Fruit fly (Drosophila melanogaster): ENCODE data around the gene CG8004.
A peak's percentile ranks its signal among the peaks of the same experiment; 100 is the strongest.

CG8004 gene

DNA sequence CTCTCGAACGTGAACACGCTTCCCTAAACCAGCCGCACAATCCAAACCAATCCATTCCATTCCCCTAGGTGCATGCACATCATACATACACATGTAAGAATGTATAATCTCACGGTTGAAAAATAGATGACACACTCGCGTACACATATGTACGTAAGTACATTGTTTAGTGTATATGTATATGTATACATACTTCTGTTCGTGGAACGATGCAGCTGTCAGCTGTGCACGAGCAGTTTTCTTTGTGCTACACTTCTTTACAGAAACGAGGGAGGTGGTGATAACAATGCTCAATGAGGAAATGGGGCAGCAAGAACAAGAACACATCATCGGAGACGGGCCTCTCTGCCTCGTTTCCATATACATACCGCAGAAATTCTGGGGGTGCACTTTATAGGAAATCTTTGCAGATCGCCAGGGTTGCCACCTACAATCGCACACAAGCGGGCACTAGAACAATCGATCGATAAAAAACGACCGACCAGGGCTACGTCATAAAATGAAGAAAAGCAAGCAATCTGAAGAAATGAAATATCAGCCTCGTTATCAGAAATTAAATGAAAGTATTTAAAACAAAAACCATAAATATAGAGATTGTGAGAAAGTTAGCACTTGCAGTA lies 28.9 kb downstream of the CG8004 start (continued):
- TF ChIP-seq CG10147 (GFP tag; optimal IDR thresholded peaks at IDR 0.05) (no peak), Med (GFP tag) (peak; percentile 21), PHDP (tag; optimal IDR thresholded peaks at IDR 0.05) (no peak), crc (GFP tag; optimal IDR thresholded peaks at IDR 0.05) (no peak), chm (GFP tag; IDR thresholded peaks at IDR 0.05) (no peak), Bteb2 (GFP tag; optimal IDR thresholded peaks at IDR 0.05) (no peak), CG14667 (GFP tag; IDR thresholded peaks at IDR 0.05) (no peak), Camta (GFP tag; optimal IDR thresholded peaks at IDR 0.05) (no peak), CG13123 (GFP tag; optimal IDR thresholded peaks at IDR 0.05) (no peak), zfh1 (GFP tag; IDR thresholded peaks at IDR 0.05) (0 out of 3 replicates have a peak, but pooled peaks have one; percentile 36), CG1832 (GFP tag; optimal IDR thresholded peaks at IDR 0.05) (no peak), Oli (tag; optimal IDR thresholded peaks at IDR 0.05) (no peak), Sry-δ (GFP tag; optimal IDR thresholded peaks at IDR 0.05) (peak; percentile 47), Atf3 (GFP tag; optimal IDR thresholded peaks at IDR 0.05) (no peak), ems (GFP tag; optimal IDR thresholded peaks at IDR 0.05) (no peak), CG17186 (GFP tag; optimal IDR thresholded peaks at IDR 0.05) (no peak), twi (tag; optimal IDR thresholded peaks at IDR 0.05) (peak; percentile 89), gsb (GFP tag; IDR thresholded peaks at IDR 0.05) (no peak), dmrt11E (tag; optimal IDR thresholded peaks at IDR 0.05) (no peak), pzg (GFP tag; optimal IDR thresholded peaks at IDR 0.05) (no peak), vvl (GFP tag; IDR thresholded peaks at IDR 0.05) (no peak), Gsc (GFP tag; IDR thresholded peaks at IDR 0.05) (no peak), CG11695 (GFP tag; IDR thresholded peaks at IDR 0.05) (no peak), tio (GFP tag; optimal IDR thresholded peaks at IDR 0.05) (no peak), HLH3B (GFP tag; IDR thresholded peaks at IDR 0.05) (no peak), pan (optimal IDR thresholded peaks at IDR 0.05) (no peak), pan (GFP tag; optimal IDR thresholded peaks at IDR 0.05 in 1 of 2, IDR thresholded peaks at IDR 0.05 in 1 of 2) (no peak), ci (GFP tag; IDR thresholded peaks at IDR 0.05) (no peak; the same call in none of the 3 replicates), abd-A (tag; optimal IDR thresholded peaks at IDR 0.05) (peak; percentile 22), CG10654 (GFP tag; optimal IDR thresholded peaks at IDR 0.05) (no peak), CG18011 (GFP tag; optimal IDR thresholded peaks at IDR 0.05) (no peak), gsb-n (tag; optimal IDR thresholded peaks at IDR 0.05) (no peak), Rx (GFP tag; IDR thresholded peaks at IDR 0.05) (no peak), CG8944 (GFP tag; optimal IDR thresholded peaks at IDR 0.05) (no peak), ken (GFP tag; IDR thresholded peaks at IDR 0.05) (no peak), CG7745 (tag; optimal IDR thresholded peaks at IDR 0.05) (no peak), Fer3 (tag; optimal IDR thresholded peaks at IDR 0.05) (no peak), CG5953 (GFP tag; IDR thresholded peaks at IDR 0.05) (no peak), tll (GFP tag; optimal IDR thresholded peaks at IDR 0.05) (no peak), CG7556 (GFP tag; optimal IDR thresholded peaks at IDR 0.05) (no peak), MESR4 (GFP tag; optimal IDR thresholded peaks at IDR 0.05) (no peak), CG10565 (GFP tag; optimal IDR thresholded peaks at IDR 0.05) (no peak), CG13424 (tag; optimal IDR thresholded peaks at IDR 0.05) (no peak), CG1647 (GFP tag; optimal IDR thresholded peaks at IDR 0.05) (no peak), gro (GFP tag; optimal IDR thresholded peaks at IDR 0.05) (no peak), CG3838 (GFP tag; optimal IDR thresholded peaks at IDR 0.05) (no peak), CG13894 (tag; optimal IDR thresholded peaks at IDR 0.05) (no peak), Ets65A (GFP tag) (no peak), Dad (GFP tag; optimal IDR thresholded peaks at IDR 0.05) (no peak), CG11247 (GFP tag; IDR thresholded peaks at IDR 0.05) (no peak), Fer1 (GFP tag; optimal IDR thresholded peaks at IDR 0.05) (no peak), jigr1 (GFP tag; IDR thresholded peaks at IDR 0.05) (no peak)
